Fruit fly (Drosophila melanogaster): ENCODE data around the gene kek6.
A peak's percentile ranks its signal among the peaks of the same experiment; 100 is the strongest.

Gene kek6

dm6 chr3R:31606242-31607143 is 15.4 kb upstream of the kek6 start:
- TF ChIP-seq noc (tag; optimal IDR thresholded peaks at IDR 0.05): no peak

dm6 chr3R:31607287-31607849 is 14.6 kb upstream of the kek6 start:
- TF ChIP-seq noc (tag; optimal IDR thresholded peaks at IDR 0.05): no peak

DNA sequence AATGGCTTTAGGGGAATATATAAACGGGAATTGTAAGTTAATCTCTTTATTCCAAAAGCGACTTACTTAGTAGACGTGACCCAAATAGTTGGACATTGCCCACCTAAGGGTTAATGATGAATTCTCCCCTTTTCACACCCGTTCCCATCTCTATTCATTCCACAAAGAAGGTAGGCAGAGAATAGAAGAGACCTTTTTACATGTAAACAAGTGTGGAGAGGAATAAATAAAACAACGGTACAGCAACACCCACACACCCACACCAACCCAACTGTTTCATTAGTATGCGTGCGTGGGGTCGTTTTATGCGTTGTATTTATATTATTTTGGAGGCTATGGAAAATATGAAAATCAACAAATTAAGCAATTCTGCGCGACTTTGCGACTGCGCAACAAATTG is 13.9 kb upstream of the kek6 start:
- no peak for TF ChIP-seq noc (tag; optimal IDR thresholded peaks at IDR 0.05)

- TF ChIP-seq noc (tag; optimal IDR thresholded peaks at IDR 0.05): peak; percentile 57
These were observed 13.3 kb upstream of the kek6 start for dm6 chr3R:31608438-31609188.

- no peak for TF ChIP-seq noc (tag; optimal IDR thresholded peaks at IDR 0.05)
These were observed 12.4 kb upstream of the kek6 start for dm6 chr3R:31609413-31610054.

DNA sequence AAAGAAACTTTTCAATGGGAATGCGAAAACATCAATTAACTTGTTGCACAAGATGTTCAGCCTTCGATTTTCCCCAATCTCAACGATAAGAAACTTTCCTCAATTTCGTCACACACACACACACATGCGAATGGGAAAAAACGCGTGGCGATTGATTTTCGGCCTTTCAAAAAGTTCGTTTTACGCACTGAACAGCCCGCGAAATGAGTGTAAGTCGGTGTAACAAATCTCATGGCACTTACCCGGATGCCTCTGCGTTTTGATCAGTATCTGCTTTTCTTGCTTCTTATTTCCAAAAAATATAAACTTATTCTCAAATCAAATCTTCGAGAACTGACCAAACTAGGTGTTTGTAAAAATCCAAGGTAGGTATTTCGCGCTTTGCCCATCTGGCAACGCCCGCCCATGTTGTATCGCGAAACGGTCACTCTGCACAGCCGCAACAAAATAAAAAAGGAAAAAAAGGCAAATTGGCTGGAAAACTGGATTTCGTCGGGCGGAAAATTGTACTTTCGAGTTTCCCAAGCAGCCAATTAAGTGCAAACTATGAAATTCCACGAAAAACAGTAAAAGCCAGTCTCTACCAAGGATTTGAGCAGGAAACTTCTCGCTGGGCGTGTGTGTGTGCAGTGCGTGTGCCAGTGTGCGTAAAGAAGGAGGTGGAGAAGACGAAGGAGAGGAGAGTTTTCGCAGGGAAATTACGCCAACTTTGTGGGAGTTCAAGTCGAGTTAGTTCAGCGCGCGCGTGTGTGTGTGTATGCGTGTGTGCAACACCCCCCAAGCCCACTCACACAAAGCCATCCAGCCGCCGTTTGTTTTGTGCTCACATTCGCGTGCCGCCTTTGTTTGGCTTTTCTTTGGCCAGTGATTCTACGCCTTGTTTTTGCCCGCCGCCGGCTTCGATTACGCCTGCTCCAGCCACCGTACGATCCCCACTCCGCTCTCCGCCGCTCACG is 11.0 kb upstream of the kek6 start, which contains the start of gene Med:
Gene Med (plus strand): TSS at position 408 of the 956 bp plus-strand sequence.
- no peak for TF ChIP-seq noc (tag; optimal IDR thresholded peaks at IDR 0.05)

dm6 chr3R:31612564-31612963 is 9.4 kb upstream of the kek6 start, which contains the start of gene CycG:
CycG (minus strand) TSS chr3R:31612664.
- no peak for TF ChIP-seq noc (tag; optimal IDR thresholded peaks at IDR 0.05)

dm6 chr3R:31616001-31616400 is 5.9 kb upstream of the kek6 start, which contains the start of the genes Mnat9 and CG1792:
Mnat9 (minus strand) TSS chr3R:31616160.
CG1792 (plus strand) TSS chr3R:31616303.
- peak; percentile 96 for TF ChIP-seq noc (tag; optimal IDR thresholded peaks at IDR 0.05)

DNA sequence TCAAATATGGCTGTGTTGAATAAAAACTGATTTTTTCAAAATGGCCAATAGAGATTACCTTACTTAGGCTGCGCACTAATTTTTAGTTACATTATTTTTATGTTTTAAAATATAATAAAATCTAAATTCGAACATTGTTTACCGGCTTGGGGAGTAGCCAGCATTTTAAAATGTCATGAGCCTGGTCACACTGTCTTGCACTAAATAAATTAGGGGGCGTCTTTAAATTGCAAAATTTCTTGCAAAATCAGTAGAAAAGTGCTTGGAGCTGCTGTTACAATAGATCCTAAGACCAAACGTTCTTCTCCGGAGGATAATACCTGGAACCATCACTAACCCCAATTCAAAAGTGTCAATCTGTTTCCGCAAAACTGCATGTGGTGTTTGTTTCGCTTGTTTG is 4.1 kb upstream of the kek6 start, which contains the start of gene pasha:
Gene pasha (plus strand): TSS at position 177 of the 400 bp plus-strand sequence.
- TF ChIP-seq noc (tag; optimal IDR thresholded peaks at IDR 0.05): no peak

DNA sequence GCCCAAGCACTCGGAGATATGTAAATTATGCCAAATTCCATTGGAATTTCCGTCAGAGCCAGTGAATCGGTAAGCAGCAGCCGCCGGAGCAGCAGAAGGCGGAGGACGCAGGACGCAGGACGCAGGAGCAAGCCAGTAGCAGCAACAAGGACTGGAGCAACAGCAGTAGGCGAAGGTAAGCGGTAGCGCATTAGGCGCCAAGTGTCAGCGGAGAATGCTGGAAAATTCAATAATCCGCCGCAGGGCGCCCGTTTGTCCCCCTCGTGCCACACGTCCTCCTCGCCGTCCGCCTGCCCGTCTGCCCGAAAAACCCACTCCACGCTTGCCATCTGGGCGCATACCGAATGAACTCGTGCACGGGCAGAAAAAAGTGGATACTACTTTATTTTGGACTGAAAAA is 712 bp downstream of the kek6 start:
- TF ChIP-seq noc (tag; optimal IDR thresholded peaks at IDR 0.05): no peak

DNA sequence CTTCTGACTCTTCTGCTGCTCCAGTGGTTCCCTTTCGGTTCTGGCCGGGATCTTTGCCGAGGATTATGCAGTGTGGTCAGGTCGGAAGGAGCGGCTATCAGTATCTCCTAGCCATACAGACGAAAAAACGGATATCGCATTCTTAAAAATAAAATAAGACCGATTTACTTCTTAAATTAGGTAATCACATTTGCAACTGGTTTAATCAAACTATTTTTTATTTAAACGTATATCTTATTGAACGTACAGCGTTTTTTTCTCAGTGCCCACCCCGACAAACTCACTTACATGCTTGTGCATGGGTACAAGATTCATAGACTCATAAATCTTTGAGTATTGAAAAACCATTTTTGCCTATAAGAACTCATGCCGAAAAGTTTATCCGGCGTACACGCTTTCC is 4.3 kb downstream of the kek6 start:
- no peak for TF ChIP-seq noc (tag; optimal IDR thresholded peaks at IDR 0.05)

dm6 chr3R:31627186-31627585 is 5.2 kb downstream of the kek6 start:
- no peak for TF ChIP-seq noc (tag; optimal IDR thresholded peaks at IDR 0.05)

dm6 chr3R:31630376-31630775 is 8.4 kb downstream of the kek6 start:
- no peak for TF ChIP-seq noc (tag; optimal IDR thresholded peaks at IDR 0.05)

dm6 chr3R:31632316-31632715 is 10.4 kb downstream of the kek6 start:
- no peak for TF ChIP-seq noc (tag; optimal IDR thresholded peaks at IDR 0.05)

dm6 chr3R:31636501-31636900 is 14.6 kb downstream of the kek6 start:
- TF ChIP-seq noc (tag; optimal IDR thresholded peaks at IDR 0.05): no peak
